Fruit fly (Drosophila melanogaster) whole organism, adult: ENCODE measurements around the gene CG32847.

ENCODE experiments used
- CG14711 ChIP-seq: fragments of 200-800 bp; sonication (Bioruptor generic); optimal IDR thresholded peaks from 2 replicates; lab custom pipeline; 2018; ENCODE audit warnings: missing biosample characterization, mild to moderate bottlenecking, missing genetic modification characterization, moderate library complexity
- CG1620 ChIP-seq: fragments of 200-800 bp; sonication (Bioruptor generic); optimal IDR thresholded peaks from 2 replicates; lab custom pipeline; 2016; ENCODE audit warnings: missing biosample characterization, missing genetic modification characterization
- CG33017 ChIP-seq: fragments of 200-800 bp; sonication (Bioruptor generic); optimal IDR thresholded peaks from 2 replicates; lab custom pipeline; 2018; ENCODE audit warnings: missing biosample characterization, mild to moderate bottlenecking, missing genetic modification characterization, moderate library complexity
- CG5204 ChIP-seq: fragments of 200-800 bp; sonication (Bioruptor generic); optimal IDR thresholded peaks from 2 replicates; lab custom pipeline; 2016; ENCODE audit warnings: missing biosample characterization, missing genetic modification characterization
- CG7045 ChIP-seq: fragments of 200-800 bp; sonication (Bioruptor generic); optimal IDR thresholded peaks from 2 replicates; lab custom pipeline; 2017; ENCODE audit warnings: missing biosample characterization, mild to moderate bottlenecking, missing genetic modification characterization
- Hr96 ChIP-seq: fragments of 200-800 bp; sonication (Bioruptor generic); optimal IDR thresholded peaks from 2 replicates; lab custom pipeline; 2016; ENCODE audit warnings: missing biosample characterization, missing genetic modification characterization
- bab1 ChIP-seq: fragments of 200-800 bp; sonication (Bioruptor generic); optimal IDR thresholded peaks from 3 replicates; lab custom pipeline; 2019; ENCODE audit warnings: missing biosample characterization, mild to moderate bottlenecking, missing genetic modification characterization, moderate library complexity
- cnc ChIP-seq, 2 experiments: fragments of >200 bp; optimal IDR thresholded peaks; 2 replicates each; lab custom pipeline; 2017
- kay ChIP-seq: fragments of 200-800 bp; sonication (Bioruptor generic); peaks from one replicate; lab custom pipeline; 2016; ENCODE audit warnings: missing biosample characterization, missing genetic modification characterization, borderline replicate concordance
- tj ChIP-seq: fragments of 200-800 bp; sonication (Bioruptor generic); optimal IDR thresholded peaks from 3 replicates; lab custom pipeline; 2017; ENCODE audit warnings: missing biosample characterization, mild to moderate bottlenecking, missing genetic modification characterization, moderate library complexity
- toe ChIP-seq: fragments of 200-800 bp; sonication (Bioruptor generic); optimal IDR thresholded peaks from 2 replicates; lab custom pipeline; 2016; ENCODE audit warnings: missing biosample characterization, missing genetic modification characterization

dm6 chr3L:15107776-15108379, 13.5 kb upstream of the CG32847 start:
- peak; percentile 24 for TF ChIP-seq CG7045 (GFP tag; lab: Kevin White, UChicago)
- peak; percentile 5 for TF ChIP-seq tj
- TF ChIP-seq cnc (optimal IDR thresholded peaks at IDR 0.05; lab: Kevin White, UChicago), result no peak
- TF ChIP-seq Hr96 (GFP tag; lab: Kevin White, UChicago), result peak; percentile 7
- peak; percentile 10 for TF ChIP-seq toe (GFP tag; lab: Kevin White, UChicago)
- TF ChIP-seq CG14711 (tag; lab: Kevin White, UChicago), result peak; percentile 60
- TF ChIP-seq CG33017, result peak; percentile 19
- peak; percentile 31 for TF ChIP-seq kay (GFP tag; lab: Kevin White, UChicago)
- peak; percentile 52 for TF ChIP-seq bab1 (GFP tag; lab: Kevin White, UChicago)
- TF ChIP-seq CG1620 (GFP tag; lab: Kevin White, UChicago), result no peak
- peak; percentile 7 for TF ChIP-seq CG5204
